Worm (Caenorhabditis elegans) whole organism, young adult: ENCODE results near the gene nlp-25.

Experiments
- B0019.2 ChIP-seq: fragments of 200-800 bp; sonication (Bioruptor generic); conservative IDR thresholded peaks from 2 replicates; pipeline ENCODE4 v1.3.6; 2022; ENCODE audit warnings: missing genetic modification reagents, missing genetic modification characterization, missing compliant biosample characterization
- B0035.1 ChIP-seq: sonication (generic microtip); optimal IDR thresholded peaks from 2 replicates; lab custom pipeline; 2016; ENCODE audit warnings: missing genetic modification characterization, mild to moderate bottlenecking, missing compliant biosample characterization, missing genotype, missing genetic modification reagents
- B0261.1 ChIP-seq: sonication (generic microtip); optimal IDR thresholded peaks from 2 replicates; lab custom pipeline; 2016; ENCODE audit warnings: mild to moderate bottlenecking, missing genetic modification characterization, moderate library complexity, missing compliant biosample characterization
- F23B12.7 ChIP-seq: sonication (generic microtip); optimal IDR thresholded peaks from 2 replicates; lab custom pipeline; 2017; ENCODE audit warnings: missing genetic modification characterization, mild to moderate bottlenecking, missing compliant biosample characterization, antibody characterized with exemption, moderate library complexity; ENCODE audit not compliant: insufficient read depth
- F39B2.1 ChIP-seq: fragments of 200-800 bp; sonication (Bioruptor generic); IDR thresholded peaks from 2 replicates; pipeline ENCODE4 v1.3.6; 2022; ENCODE audit warnings: missing genetic modification reagents, missing genetic modification characterization, missing compliant biosample characterization
- F52B5.7 ChIP-seq: sonication (generic microtip); optimal IDR thresholded peaks from 2 replicates; lab custom pipeline; 2016; ENCODE audit warnings: mild to moderate bottlenecking, missing genetic modification characterization, missing compliant biosample characterization
- T07F8.4 ChIP-seq: sonication (generic microtip); optimal IDR thresholded peaks from 2 replicates; lab custom pipeline; 2016; ENCODE audit warnings: mild to moderate bottlenecking, missing genetic modification characterization, moderate library complexity, missing compliant biosample characterization
- T26A5.8 ChIP-seq: sonication (generic microtip); optimal IDR thresholded peaks from 2 replicates; lab custom pipeline; 2016; ENCODE audit warnings: missing genetic modification characterization, missing compliant biosample characterization
- aptf-2 ChIP-seq: fragments of 200-800 bp; sonication (Bioruptor generic); conservative IDR thresholded peaks from 2 replicates; pipeline ENCODE4 v1.3.6; 2022; ENCODE audit warnings: missing genetic modification reagents, missing genetic modification characterization, missing compliant biosample characterization
- atf-7 ChIP-seq: sonication (generic microtip); optimal IDR thresholded peaks from 2 replicates; lab custom pipeline; 2017; ENCODE audit warnings: mild to moderate bottlenecking, missing genetic modification characterization, missing compliant biosample characterization
- athp-1 ChIP-seq: sonication (generic microtip); optimal IDR thresholded peaks from 2 replicates; lab custom pipeline; 2017; ENCODE audit warnings: mild to moderate bottlenecking, missing genetic modification characterization, missing compliant biosample characterization
- attf-5 ChIP-seq: fragments of 200-800 bp; sonication (Bioruptor generic); optimal IDR thresholded peaks from 2 replicates; lab custom pipeline; 2018; ENCODE audit warnings: mild to moderate bottlenecking, missing genetic modification characterization, missing compliant biosample characterization
- ccch-3 ChIP-seq: fragments of 200-800 bp; sonication (Bioruptor generic); optimal IDR thresholded peaks from 2 replicates; lab custom pipeline; 2018; ENCODE audit warnings: mild to moderate bottlenecking, missing genetic modification characterization, missing compliant biosample characterization
- ceh-27 ChIP-seq: fragments of 200-800 bp; sonication (Bioruptor generic); optimal IDR thresholded peaks from 2 replicates; lab custom pipeline; 2018; ENCODE audit warnings: mild to moderate bottlenecking, missing genetic modification characterization, moderate library complexity, missing compliant biosample characterization
- ceh-91 ChIP-seq: fragments of 200-800 bp; sonication (Bioruptor generic); IDR thresholded peaks from 2 replicates; pipeline ENCODE4 v1.3.6; 2022; ENCODE audit warnings: missing genetic modification reagents, missing genetic modification characterization, missing compliant biosample characterization
- chd-7 ChIP-seq: sonication (generic microtip); optimal IDR thresholded peaks from 2 replicates; lab custom pipeline; 2016; ENCODE audit warnings: mild to moderate bottlenecking, missing genetic modification characterization, moderate library complexity, missing compliant biosample characterization
- die-1 ChIP-seq: sonication (generic microtip); optimal IDR thresholded peaks from 2 replicates; lab custom pipeline; 2016; ENCODE audit warnings: missing genotype, mild to moderate bottlenecking, missing genetic modification characterization, missing compliant biosample characterization
- dox-1 ChIP-seq: fragments of 200-800 bp; sonication (Bioruptor generic); IDR thresholded peaks from 2 replicates; pipeline ENCODE4 v1.3.6; 2022; ENCODE audit warnings: missing genetic modification reagents, missing genetic modification characterization, missing compliant biosample characterization
- egrh-3 ChIP-seq: fragments of 200-800 bp; sonication (Bioruptor generic); IDR thresholded peaks from 2 replicates; pipeline ENCODE4 v1.3.6; 2022; ENCODE audit warnings: missing genetic modification reagents, missing genetic modification characterization, missing compliant biosample characterization
- him-1 ChIP-seq: sonication (generic microtip); optimal IDR thresholded peaks from 2 replicates; lab custom pipeline; 2016; ENCODE audit warnings: missing genotype, missing genetic modification reagents, missing genetic modification characterization, missing compliant biosample characterization
- hmg-20 ChIP-seq: fragments of 200-800 bp; sonication (Bioruptor generic); IDR thresholded peaks from 2 replicates; pipeline ENCODE4 v1.3.6; 2022; ENCODE audit warnings: missing genetic modification reagents, missing genetic modification characterization, missing compliant biosample characterization
- let-607 ChIP-seq, 2 experiments: fragments of 200-800 bp in 1 of 2; sonication (Bioruptor generic) in 1 of 2; sonication (generic microtip) in 1 of 2; optimal IDR thresholded peaks; 2 replicates each; lab custom pipeline; 2016 to 2018; ENCODE audit warnings: mild to moderate bottlenecking in 2 of 2, missing compliant biosample characterization in 2 of 2, missing genetic modification characterization in 2 of 2, moderate library complexity in 2 of 2, missing genotype in 1 of 2
- lin-35 ChIP-seq, 3 experiments: fragments of 150-350 bp in 2 of 3; sonication (generic microtip) in 1 of 3; optimal IDR thresholded peaks; 2 replicates each; lab custom pipeline; 2014 to 2018; ENCODE audit warnings: missing biosample characterization in 3 of 3, missing genetic modification characterization in 3 of 3, missing genetic modification reagents in 3 of 3
- lsy-27 ChIP-seq: sonication (generic microtip); optimal IDR thresholded peaks from 2 replicates; lab custom pipeline; 2017; ENCODE audit warnings: missing genetic modification characterization, mild to moderate bottlenecking, missing compliant biosample characterization, antibody characterized with exemption, missing genotype, borderline replicate concordance; ENCODE audit not compliant: insufficient read depth
- madf-6 ChIP-seq: fragments of 200-800 bp; sonication (Bioruptor generic); IDR thresholded peaks from 2 replicates; pipeline ENCODE4 v1.3.6; 2022; ENCODE audit warnings: missing genetic modification reagents, missing genetic modification characterization, missing compliant biosample characterization
- mes-4 ChIP-seq: sonication (generic microtip); optimal IDR thresholded peaks from 2 replicates; lab custom pipeline; 2016; ENCODE audit warnings: missing genotype, missing genetic modification characterization, missing compliant biosample characterization
- nfya-2 ChIP-seq: fragments of 200-800 bp; sonication (Bioruptor generic); IDR thresholded peaks from 2 replicates; pipeline ENCODE4 v1.3.6; 2022; ENCODE audit warnings: missing genetic modification reagents, missing genetic modification characterization, missing compliant biosample characterization
- nfyb-1 ChIP-seq: fragments of 200-800 bp; sonication (Bioruptor generic); IDR thresholded peaks from 2 replicates; pipeline ENCODE4 v1.3.6; 2022; ENCODE audit warnings: missing genetic modification reagents, missing genetic modification characterization, missing compliant biosample characterization
- nhr-80 ChIP-seq: sonication (generic microtip); optimal IDR thresholded peaks from 2 replicates; lab custom pipeline; 2016; ENCODE audit warnings: missing genetic modification characterization, missing compliant biosample characterization
- pbrm-1 ChIP-seq: fragments of 200-800 bp; sonication (Bioruptor generic); IDR thresholded peaks from 2 replicates; pipeline ENCODE4 v1.3.6; 2022; ENCODE audit warnings: missing genetic modification reagents, missing genetic modification characterization, missing compliant biosample characterization
- rcor-1 ChIP-seq: fragments of 200-800 bp; sonication (Bioruptor generic); IDR thresholded peaks from 2 replicates; pipeline ENCODE4 v1.3.6; 2022; ENCODE audit warnings: missing genetic modification reagents, missing genetic modification characterization, missing compliant biosample characterization
- rec-8 ChIP-seq, 2 experiments: sonication (generic microtip); optimal IDR thresholded peaks; 2 replicates each; lab custom pipeline; 2016; ENCODE audit warnings: mild to moderate bottlenecking in 2 of 2, missing genetic modification characterization in 2 of 2, missing genetic modification reagents in 2 of 2, missing genotype in 2 of 2, missing biosample characterization in 1 of 2, missing compliant biosample characterization in 1 of 2, moderate library complexity in 1 of 2
- repo-1 ChIP-seq: sonication (generic microtip); optimal IDR thresholded peaks from 2 replicates; lab custom pipeline; 2017; ENCODE audit warnings: mild to moderate bottlenecking, missing genetic modification characterization, missing compliant biosample characterization
- rpc-1 ChIP-seq, 2 experiments: fragments of 150-350 bp in 1 of 2; sonication (generic microtip) in 1 of 2; optimal IDR thresholded peaks; 2 replicates each; lab custom pipeline; 2014 to 2018; ENCODE audit warnings: missing biosample characterization in 1 of 2, missing genetic modification characterization in 1 of 2, missing genetic modification reagents in 1 of 2, missing genotype in 1 of 2
- sdz-38 ChIP-seq: sonication (generic microtip); optimal IDR thresholded peaks from 2 replicates; lab custom pipeline; 2016; ENCODE audit warnings: missing genotype, missing genetic modification characterization, missing compliant biosample characterization
- snpc-3.4 ChIP-seq: sonication (generic microtip); optimal IDR thresholded peaks from 2 replicates; lab custom pipeline; 2017; ENCODE audit warnings: missing genetic modification characterization, mild to moderate bottlenecking, missing compliant biosample characterization, antibody characterized with exemption, moderate library complexity, missing genotype, missing genetic modification reagents
- snpc-4 ChIP-seq, 5 experiments: fragments of 150-350 bp in 1 of 5; sonication (generic microtip) in 4 of 5; optimal IDR thresholded peaks; 2 replicates each; lab custom pipeline; 2014 to 2018; ENCODE audit warnings: missing genetic modification characterization in 5 of 5, missing biosample characterization in 3 of 5, antibody characterized with exemption in 2 of 5, mild to moderate bottlenecking in 2 of 5, missing compliant biosample characterization in 2 of 5, missing genotype in 2 of 5, moderate library complexity in 2 of 5, missing genetic modification reagents in 1 of 5
- tbx-9 ChIP-seq: sonication (generic microtip); optimal IDR thresholded peaks from 2 replicates; lab custom pipeline; 2016; ENCODE audit warnings: borderline replicate concordance, missing genetic modification characterization, inconsistent platforms, missing compliant biosample characterization
- unc-130 ChIP-seq: sonication (generic microtip); optimal IDR thresholded peaks from 2 replicates; lab custom pipeline; 2016; ENCODE audit warnings: missing genetic modification reagents, missing genetic modification characterization, missing compliant biosample characterization
- zfh-2 ChIP-seq: fragments of 200-800 bp; sonication (Bioruptor generic); conservative IDR thresholded peaks from 2 replicates; pipeline ENCODE4 v1.3.6; 2022; ENCODE audit warnings: missing genetic modification reagents, missing genetic modification characterization, missing compliant biosample characterization
- ztf-18 ChIP-seq: sonication (generic microtip); optimal IDR thresholded peaks from 2 replicates; lab custom pipeline; 2016; ENCODE audit warnings: missing genotype, mild to moderate bottlenecking, missing genetic modification characterization, missing compliant biosample characterization

The nlp-25 gene

ce11 chrV:19611675-19612345 is 5.8 kb downstream of the nlp-25 start (continued):
- TF ChIP-seq hmg-20 (GFP tag; lab: Robert Waterston, UW) (no peak), nfya-2 (GFP tag; lab: Robert Waterston, UW) (no peak), rec-8 (tag; optimal IDR thresholded peaks at IDR 0.05; lab: Kevin White, UChicago) (no peak), B0019.2 (GFP tag; lab: Robert Waterston, UW) (no peak), snpc-4 (GFP tag; optimal IDR thresholded peaks at IDR 0.05; lab: Kevin White, UChicago) (no peak), snpc-4 (tag; optimal IDR thresholded peaks at IDR 0.05; lab: Kevin White, UChicago) (no peak), pbrm-1 (GFP tag; lab: Robert Waterston, UW) (no peak), ztf-18 (no peak), nhr-80 (tag; lab: Kevin White, UChicago) (no peak), unc-130 (GFP tag; lab: Kevin White, UChicago) (no peak), F23B12.7 (tag; lab: Kevin White, UChicago) (no peak), atf-7 (tag; lab: Kevin White, UChicago) (no peak), F52B5.7 (tag; lab: Kevin White, UChicago) (no peak), lsy-27 (no peak), chd-7 (tag; lab: Kevin White, UChicago) (no peak), nfyb-1 (GFP tag; lab: Robert Waterston, UW) (0 out of 2 replicates have a peak, but pooled peaks have one; percentile 35), mes-4 (no peak), egrh-3 (GFP tag; lab: Robert Waterston, UW) (no peak), repo-1 (no peak), lin-35 (GFP tag; optimal IDR thresholded peaks at IDR 0.05; lab: Kevin White, UChicago) (no peak), rpc-1 (optimal IDR thresholded peaks at IDR 0.05; lab: Kevin White, UChicago) (no peak), rpc-1 (tag; optimal IDR thresholded peaks at IDR 0.05; lab: Kevin White, UChicago) (no peak), him-1 (tag; lab: Kevin White, UChicago) (no peak), die-1 (tag; lab: Kevin White, UChicago) (no peak), rcor-1 (GFP tag; lab: Robert Waterston, UW) (no peak), ccch-3 (no peak), B0261.1 (tag; lab: Kevin White, UChicago) (no peak), zfh-2 (GFP tag; lab: Robert Waterston, UW) (peak; percentile 67), dox-1 (peak; percentile 68), aptf-2 (GFP tag; lab: Robert Waterston, UW) (no peak), ceh-27 (GFP tag; lab: Kevin White, UChicago) (no peak), attf-5 (no peak), athp-1 (no peak), F39B2.1 (GFP tag; lab: Robert Waterston, UW) (no peak), tbx-9 (tag; lab: Kevin White, UChicago) (no peak), sdz-38 (tag; lab: Kevin White, UChicago) (no peak), T26A5.8 (tag; lab: Kevin White, UChicago) (no peak), T07F8.4 (tag; lab: Kevin White, UChicago) (no peak), B0035.1 (no peak)

ce11 chrV:19613161-19613560 is 7.2 kb downstream of the nlp-25 start, which contains the start of gene nlp-26:
nlp-26 (plus strand) TSS chrV:19613461.
- TF ChIP-seq ceh-91 (GFP tag; lab: Robert Waterston, UW) (no peak), madf-6 (no peak), let-607 (tag; optimal IDR thresholded peaks at IDR 0.05; lab: Kevin White, UChicago) (no peak), repo-1 (no peak), snpc-3.4 (tag; lab: Kevin White, UChicago) (no peak)
